Worm (Caenorhabditis elegans): ENCODE results near the gene cut-3.

DNA sequence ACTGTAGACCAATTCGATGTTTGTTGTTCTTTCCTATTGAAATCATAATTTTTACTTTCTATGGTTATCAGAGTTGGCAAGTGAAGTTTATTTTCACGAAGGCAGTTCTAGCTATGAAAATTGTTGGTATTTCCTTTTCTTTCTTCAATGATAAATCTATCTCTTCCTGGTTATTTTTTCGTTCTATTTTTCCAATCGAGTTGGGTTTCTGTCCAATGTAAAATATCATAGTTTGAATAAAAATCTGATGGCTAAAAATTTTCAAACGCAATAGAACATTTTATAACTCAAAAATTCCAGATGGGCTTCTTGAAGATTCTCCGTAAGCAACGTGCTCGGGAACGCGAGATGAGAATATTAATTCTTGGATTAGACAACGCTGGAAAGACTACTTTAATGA lies 2.6 kb downstream of the cut-3 start, which contains the start of gene evl-20:
- no peak for TF ChIP-seq ceh-45 (GFP tag; IDR thresholded peaks at IDR 0.05)
- no peak for TF ChIP-seq K09A11.1 (tag; optimal IDR thresholded peaks at IDR 0.05; ENCODE audit: insufficient read depth)
- TF ChIP-seq nhr-11 (tag; optimal IDR thresholded peaks at IDR 0.05), result no peak
- no peak for TF ChIP-seq pha-4 (tag; optimal IDR thresholded peaks at IDR 0.05)
- no peak for TF ChIP-seq sdc-2 (tag; optimal IDR thresholded peaks at IDR 0.05)

Data from whole organism, late embryonic.